Fruit fly (Drosophila melanogaster) whole organism: ENCODE measurements around the gene CG43091.

ENCODE experiments used
- Dll ChIP-seq: fragments of >200 bp; optimal IDR thresholded peaks from 2 replicates; lab custom pipeline; 2017
- usp ChIP-seq: fragments of >200 bp; optimal IDR thresholded peaks from 2 replicates; lab custom pipeline; 2017; ENCODE audit warnings: missing biosample characterization, missing genetic modification characterization, mixed read lengths

DNA sequence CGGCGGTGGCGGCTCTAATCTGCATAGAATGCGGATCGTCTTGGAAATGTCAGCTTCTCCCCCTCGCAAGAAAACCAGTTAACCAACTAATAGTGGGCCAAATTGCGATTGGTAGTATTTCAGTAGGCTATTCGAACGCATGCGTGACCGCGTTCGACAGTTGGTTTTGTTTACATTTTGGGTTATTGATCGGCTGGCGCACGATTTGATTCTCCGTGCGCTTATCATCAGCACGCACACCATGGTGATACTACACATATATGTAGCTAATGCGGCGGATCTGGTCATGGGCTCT, 15.0 kb downstream of the CG43091 start:
- TF ChIP-seq usp (GFP tag; lab: Kevin White, UChicago) (no peak), Dll (lab: Kevin White, UChicago) (no peak)
